Worm (Caenorhabditis elegans): Measurements from ENCODE around the gene bath-19.

- TF ChIP-seq alr-1 (tag; optimal IDR thresholded peaks at IDR 0.05): no peak
- TF ChIP-seq nhr-12 (tag; optimal IDR thresholded peaks at IDR 0.05): no peak
- TF ChIP-seq lin-39 (tag; optimal IDR thresholded peaks at IDR 0.05): no peak
- TF ChIP-seq unc-62 (GFP tag; optimal IDR thresholded peaks at IDR 0.05): no peak
- no peak for TF ChIP-seq R02D3.7 (tag; optimal IDR thresholded peaks at IDR 0.05)
- no peak for TF ChIP-seq Y55F3AM.14 (GFP tag; optimal IDR thresholded peaks at IDR 0.05)
- TF ChIP-seq gmeb-1 (tag; optimal IDR thresholded peaks at IDR 0.05): no peak
- TF ChIP-seq unc-39 (tag; optimal IDR thresholded peaks at IDR 0.05): no peak
- TF ChIP-seq nhr-11 (tag; optimal IDR thresholded peaks at IDR 0.05): no peak
- TF ChIP-seq egl-27 (tag; optimal IDR thresholded peaks at IDR 0.05): no peak
- TF ChIP-seq mdl-1 (tag; optimal IDR thresholded peaks at IDR 0.05): no peak
- no peak for TF ChIP-seq dmd-4 (tag; optimal IDR thresholded peaks at IDR 0.05)
- no peak for TF ChIP-seq fos-1 (tag; optimal IDR thresholded peaks at IDR 0.05)
Observed at ce11 chrII:2076467-2076866, 37.3 kb upstream of the bath-19 start.
